Worm (Caenorhabditis elegans) whole organism, early embryonic: ENCODE data around the gene spc-1.

Experiments used
- B0310.2 ChIP-seq: sonication (generic microtip); optimal IDR thresholded peaks from 2 replicates; lab custom pipeline; 2016; ENCODE audit warnings: mild to moderate bottlenecking, missing genetic modification characterization, missing compliant biosample characterization
- ama-1 ChIP-seq: fragments of 150-350 bp; optimal IDR thresholded peaks from 2 replicates; lab custom pipeline; 2014
- ceh-13 ChIP-seq: fragments of 200-800 bp; sonication (Bioruptor generic); optimal IDR thresholded peaks from 2 replicates; lab custom pipeline; 2018; ENCODE audit warnings: mild to moderate bottlenecking, missing genetic modification characterization, missing compliant biosample characterization
- ets-7 ChIP-seq: sonication (generic microtip); optimal IDR thresholded peaks from 2 replicates; lab custom pipeline; 2016; ENCODE audit warnings: missing genotype, missing genetic modification characterization, missing compliant biosample characterization
- flt-1 ChIP-seq: fragments of 200-800 bp; sonication (Bioruptor generic); IDR thresholded peaks from 2 replicates; pipeline ENCODE4 v1.3.6; 2022; ENCODE audit warnings: missing genetic modification characterization, missing compliant biosample characterization
- hmbx-1 ChIP-seq: sonication (generic microtip); optimal IDR thresholded peaks from 2 replicates; lab custom pipeline; 2016; ENCODE audit warnings: mild to moderate bottlenecking, missing genetic modification characterization, missing compliant biosample characterization
- hnd-1 ChIP-seq: sonication (generic microtip); optimal IDR thresholded peaks from 2 replicates; lab custom pipeline; 2016; ENCODE audit warnings: missing genetic modification characterization, missing compliant biosample characterization
- pes-1 ChIP-seq: fragments of 200-800 bp; sonication (Bioruptor generic); IDR thresholded peaks from 2 replicates; pipeline ENCODE4 v1.3.6; 2022; ENCODE audit warnings: missing genetic modification reagents, missing genetic modification characterization, missing compliant biosample characterization
- scrt-1 ChIP-seq: fragments of 200-800 bp; sonication (Bioruptor generic); IDR thresholded peaks from 2 replicates; pipeline ENCODE4 v1.3.6; 2022; ENCODE audit warnings: missing genetic modification characterization, missing compliant biosample characterization
- sea-1 ChIP-seq: fragments of 200-800 bp; sonication (Bioruptor generic); conservative IDR thresholded peaks from 2 replicates; pipeline ENCODE4 v1.3.6; 2022; ENCODE audit warnings: missing genetic modification characterization, missing compliant biosample characterization
- tbx-11 ChIP-seq: fragments of 200-800 bp; sonication (Bioruptor generic); IDR thresholded peaks from 2 replicates; pipeline ENCODE4 v1.3.6; 2022; ENCODE audit warnings: missing genetic modification characterization, missing compliant biosample characterization
- tra-4 ChIP-seq: sonication (generic microtip); optimal IDR thresholded peaks from 2 replicates; lab custom pipeline; 2017; ENCODE audit warnings: missing genetic modification characterization, missing compliant biosample characterization

ce11 chrX:3159542-3159941 lies 32.7 kb upstream of the spc-1 start, which contains the start of gene gcc-1:
- TF ChIP-seq ama-1 (no peak), flt-1 (GFP tag; lab: Robert Waterston, UW) (0 out of 2 replicates have a peak, but pooled peaks have one; percentile 9), hmbx-1 (no peak), sea-1 (GFP tag; lab: Robert Waterston, UW) (no peak), B0310.2 (no peak), pes-1 (no peak), ceh-13 (GFP tag; lab: Kevin White, UChicago) (no peak), ets-7 (no peak), tra-4 (tag; lab: Kevin White, UChicago) (no peak), scrt-1 (GFP tag; lab: Robert Waterston, UW) (no peak), hnd-1 (no peak), tbx-11 (GFP tag; lab: Robert Waterston, UW) (no peak)
